Fruit fly (Drosophila melanogaster) whole organism, adult: ENCODE measurements around the gene NdufA3.

Experiments used
- CG7045 ChIP-seq: fragments of 200-800 bp; sonication (Bioruptor generic); optimal IDR thresholded peaks from 2 replicates; lab custom pipeline; 2017; ENCODE audit warnings: missing biosample characterization, mild to moderate bottlenecking, missing genetic modification characterization
- kay ChIP-seq: fragments of 200-800 bp; sonication (Bioruptor generic); peaks from one replicate; lab custom pipeline; 2016; ENCODE audit warnings: missing biosample characterization, missing genetic modification characterization, borderline replicate concordance

DNA sequence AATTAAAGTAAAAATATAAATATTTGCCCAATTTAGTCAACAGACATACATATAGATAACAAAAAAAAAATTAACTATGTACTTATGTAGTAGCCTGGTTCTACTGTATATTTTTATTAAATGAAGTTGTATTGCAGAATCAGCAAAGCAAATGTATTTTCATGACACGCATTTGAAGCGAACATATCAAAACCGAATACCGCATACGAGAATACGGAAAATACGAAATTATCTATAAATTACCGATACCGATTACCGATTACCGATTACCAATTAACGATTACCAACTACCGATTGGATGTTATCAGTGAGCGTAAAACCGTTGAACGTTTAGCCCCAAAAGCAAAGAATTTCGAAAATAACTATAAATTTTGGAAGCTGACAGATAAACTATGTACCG, 27.6 kb upstream of the NdufA3 start:
- TF ChIP-seq kay (GFP tag; lab: Kevin White, UChicago) (no peak), CG7045 (GFP tag; lab: Kevin White, UChicago) (no peak)
